Fruit fly (Drosophila melanogaster) whole organism, prepupa: ENCODE data around the gene Kul.
A peak's percentile ranks its signal among the peaks of the same experiment; 100 is the strongest.

Experiments
- CG10631 ChIP-seq: fragments of 200-800 bp; sonication (Bioruptor generic); optimal IDR thresholded peaks from 2 replicates; lab custom pipeline; 2016; ENCODE audit warnings: missing biosample characterization, missing genetic modification characterization
- CG15336 ChIP-seq: fragments of 200-800 bp; sonication (Bioruptor generic); IDR thresholded peaks from 2 replicates; pipeline ENCODE4 v1.3.6; 2022; ENCODE audit warnings: missing biosample characterization, missing genetic modification characterization
- CG16779 ChIP-seq: fragments of 200-800 bp; sonication (Bioruptor generic); optimal IDR thresholded peaks from 3 replicates; lab custom pipeline; 2017; ENCODE audit warnings: missing biosample characterization, mild to moderate bottlenecking, missing genetic modification characterization
- CG8319 ChIP-seq: fragments of 200-800 bp; sonication (Bioruptor generic); optimal IDR thresholded peaks from 3 replicates; lab custom pipeline; 2016; ENCODE audit warnings: missing biosample characterization, missing genetic modification characterization
- Gug ChIP-seq: fragments of 200-800 bp; sonication (Bioruptor generic); IDR thresholded peaks from 2 replicates; pipeline ENCODE4 v1.3.6; 2022; ENCODE audit warnings: missing biosample characterization, missing genetic modification characterization
- Lpt ChIP-seq: fragments of 200-800 bp; sonication (Bioruptor generic); optimal IDR thresholded peaks from 3 replicates; lab custom pipeline; 2016; ENCODE audit warnings: missing biosample characterization, missing genetic modification characterization
- OdsH ChIP-seq: fragments of 200-800 bp; sonication (Bioruptor generic); optimal IDR thresholded peaks from 3 replicates; lab custom pipeline; 2016; ENCODE audit warnings: missing biosample characterization, missing genetic modification characterization
- vri ChIP-seq: fragments of 200-800 bp; sonication (Bioruptor generic); optimal IDR thresholded peaks from 3 replicates; lab custom pipeline; 2016; ENCODE audit warnings: missing biosample characterization, mild to moderate bottlenecking, missing genetic modification characterization

dm6 chr3R:29778985-29779298 lies 53.3 kb downstream of the Kul start:
- TF ChIP-seq Lpt (GFP tag; lab: Kevin White, UChicago): no peak
- TF ChIP-seq OdsH (GFP tag; lab: Kevin White, UChicago): no peak
- TF ChIP-seq CG8319 (GFP tag; lab: Kevin White, UChicago): no peak
- no peak for TF ChIP-seq CG16779 (tag; lab: Kevin White, UChicago)
- peak; percentile 0 for TF ChIP-seq vri (GFP tag; lab: Kevin White, UChicago)
- no peak for TF ChIP-seq CG15336 (GFP tag; lab: Robert Waterston, UW)
- no peak for TF ChIP-seq CG10631 (GFP tag; lab: Kevin White, UChicago)
- TF ChIP-seq Gug (GFP tag; lab: Robert Waterston, UW): no peak
